Fruit fly (Drosophila melanogaster) whole organism, pupa: Measurements from ENCODE around the gene CG15263.

Experiments used
- CG10348 ChIP-seq: fragments of 200-800 bp; sonication (Bioruptor generic); IDR thresholded peaks from 2 replicates; pipeline ENCODE4 v1.3.6; 2022; ENCODE audit warnings: missing biosample characterization, missing genetic modification characterization
- CG13204 ChIP-seq: fragments of 200-800 bp; sonication (Bioruptor generic); optimal IDR thresholded peaks from 2 replicates; lab custom pipeline; 2018; ENCODE audit warnings: missing biosample characterization, mild to moderate bottlenecking, missing genetic modification characterization, moderate library complexity
- CG14655 ChIP-seq: fragments of 200-800 bp; sonication (Bioruptor generic); optimal IDR thresholded peaks from 3 replicates; lab custom pipeline; 2017; ENCODE audit warnings: mild to moderate bottlenecking, missing biosample characterization, missing genetic modification reagents, missing genetic modification characterization
- CG15710 ChIP-seq: fragments of 200-800 bp; sonication (Bioruptor generic); optimal IDR thresholded peaks from 2 replicates; lab custom pipeline; 2018; ENCODE audit warnings: missing biosample characterization, mild to moderate bottlenecking, missing genetic modification characterization, moderate library complexity
- CG17806 ChIP-seq: fragments of 200-800 bp; sonication (Bioruptor generic); optimal IDR thresholded peaks from 2 replicates; lab custom pipeline; 2018; ENCODE audit warnings: missing biosample characterization, mild to moderate bottlenecking, missing genetic modification characterization, moderate library complexity
- CG34367 ChIP-seq: fragments of 200-800 bp; sonication (Bioruptor generic); optimal IDR thresholded peaks from 2 replicates; lab custom pipeline; 2018; ENCODE audit warnings: missing biosample characterization, mild to moderate bottlenecking, missing genetic modification characterization
- CG8159 ChIP-seq: fragments of 200-800 bp; sonication (Bioruptor generic); optimal IDR thresholded peaks from 3 replicates; lab custom pipeline; 2018; ENCODE audit warnings: missing biosample characterization, mild to moderate bottlenecking, missing genetic modification characterization, moderate library complexity
- CG9948 ChIP-seq: fragments of 200-800 bp; sonication (Bioruptor generic); optimal IDR thresholded peaks from 2 replicates; lab custom pipeline; 2018; ENCODE audit warnings: missing biosample characterization, mild to moderate bottlenecking, missing genetic modification characterization, moderate library complexity
- D1 ChIP-seq: fragments of 200-800 bp; sonication (Bioruptor generic); optimal IDR thresholded peaks from 2 replicates; lab custom pipeline; 2018; ENCODE audit warnings: missing biosample characterization, mild to moderate bottlenecking, missing genetic modification characterization, moderate library complexity
- EcR ChIP-seq: fragments of 200-800 bp; sonication (Bioruptor generic); optimal IDR thresholded peaks from 3 replicates; lab custom pipeline; 2019; ENCODE audit warnings: missing biosample characterization, missing genetic modification characterization, mild to moderate bottlenecking, moderate library complexity, missing genetic modification reagents
- Ets98B ChIP-seq: fragments of 200-800 bp; sonication (Bioruptor generic); IDR thresholded peaks from 2 replicates; pipeline ENCODE4 v1.3.6; 2022; ENCODE audit warnings: missing biosample characterization, missing genetic modification characterization
- Pif1B ChIP-seq: fragments of 200-800 bp; sonication (Bioruptor generic); optimal IDR thresholded peaks from 3 replicates; lab custom pipeline; 2016; ENCODE audit warnings: missing biosample characterization, missing genetic modification characterization
- fd96Ca ChIP-seq: fragments of 200-800 bp; sonication (Bioruptor generic); IDR thresholded peaks from 3 replicates; pipeline ENCODE4 v1.3.6; 2022; ENCODE audit warnings: missing biosample characterization, missing genetic modification characterization
- rn ChIP-seq: fragments of 200-800 bp; sonication (Bioruptor generic); IDR thresholded peaks from 2 replicates; pipeline ENCODE4 v1.3.6; 2022; ENCODE audit warnings: missing biosample characterization, missing genetic modification characterization

DNA sequence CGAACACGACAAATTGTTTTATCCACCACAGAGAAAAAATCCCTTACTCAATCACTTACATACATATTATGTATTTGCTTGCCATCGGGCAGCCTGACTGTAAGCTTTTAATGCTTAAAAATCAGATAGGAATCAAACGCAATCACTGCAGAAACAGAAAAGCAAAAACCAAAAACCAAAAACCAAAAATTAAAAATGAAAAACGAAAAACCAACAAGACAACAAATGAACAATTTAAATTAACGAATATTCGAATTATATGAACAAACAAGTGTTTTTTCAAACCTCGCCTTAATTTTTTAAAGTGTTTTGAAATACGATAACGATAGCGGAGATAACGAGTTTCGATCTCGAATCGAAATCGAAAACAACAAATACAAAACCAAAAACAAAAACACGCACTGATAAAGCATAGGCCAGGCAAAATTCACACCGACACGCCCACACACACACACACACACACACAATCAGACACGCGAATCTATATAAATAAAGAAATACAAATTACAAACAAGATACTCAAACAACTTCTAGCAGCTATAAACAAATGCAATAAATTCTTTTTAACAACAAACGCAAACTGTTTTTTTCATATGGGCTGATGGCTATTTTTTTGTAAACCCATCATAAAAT is 30.5 kb upstream of the CG15263 start:
- TF ChIP-seq CG8159 (tag; lab: Kevin White, UChicago), result peak; percentile 60
- TF ChIP-seq CG17806 (tag; lab: Kevin White, UChicago), result peak; percentile 45
- TF ChIP-seq D1, result no peak
- no peak for TF ChIP-seq CG13204 (GFP tag; lab: Kevin White, UChicago)
- TF ChIP-seq CG15710 (tag; lab: Kevin White, UChicago), result peak; percentile 42
- TF ChIP-seq CG14655 (GFP tag; lab: Kevin White, UChicago), result no peak
- TF ChIP-seq Pif1B (GFP tag; lab: Kevin White, UChicago), result peak; percentile 25
- no peak for TF ChIP-seq CG34367 (tag; lab: Kevin White, UChicago)
- no peak for TF ChIP-seq fd96Ca (GFP tag; lab: Robert Waterston, UW)
- TF ChIP-seq Ets98B, result peak; percentile 16; the same call in 1 of the 2 replicates
- no peak for TF ChIP-seq EcR (GFP tag; lab: Kevin White, UChicago)
- peak; percentile 35 for TF ChIP-seq CG9948 (tag; lab: Kevin White, UChicago)
- no peak for TF ChIP-seq CG10348 (GFP tag; lab: Robert Waterston, UW)
- TF ChIP-seq rn (GFP tag; lab: Robert Waterston, UW), result no peak
